Fruit fly (Drosophila melanogaster): ENCODE results near the gene grp.

dm6 chr2L:16711891-16712290 is 32.0 kb downstream of the grp start:
- TF ChIP-seq h (GFP tag; optimal IDR thresholded peaks at IDR 0.05) (no peak), Hnf4 (GFP tag; optimal IDR thresholded peaks at IDR 0.05) (no peak), woc (GFP tag; optimal IDR thresholded peaks at IDR 0.05) (no peak), lola (GFP tag; optimal IDR thresholded peaks at IDR 0.05) (no peak), Mio (GFP tag; optimal IDR thresholded peaks at IDR 0.05) (no peak), usp (GFP tag; optimal IDR thresholded peaks at IDR 0.05) (no peak)
